Fruit fly (Drosophila melanogaster) Kc167 (cell line): ENCODE results near the gene RpS5a.

Source experiments
- Myc ChIP-seq: fragments of >200 bp; optimal IDR thresholded peaks from 2 replicates; lab custom pipeline; 2017; ENCODE audit warnings: missing external identifiers
- Sin3A ChIP-seq: fragments of >200 bp; optimal IDR thresholded peaks from 2 replicates; lab custom pipeline; 2018; ENCODE audit warnings: missing external identifiers
- h ChIP-seq: fragments of >200 bp; optimal IDR thresholded peaks from 3 replicates; lab custom pipeline; 2018; ENCODE audit warnings: missing external identifiers
- insv ChIP-seq: fragments of >200 bp; optimal IDR thresholded peaks from 3 replicates; lab custom pipeline; 2018; ENCODE audit warnings: missing external identifiers
- psq ChIP-seq: fragments of >200 bp; optimal IDR thresholded peaks from 2 replicates; lab custom pipeline; 2017; ENCODE audit warnings: missing external identifiers

DNA sequence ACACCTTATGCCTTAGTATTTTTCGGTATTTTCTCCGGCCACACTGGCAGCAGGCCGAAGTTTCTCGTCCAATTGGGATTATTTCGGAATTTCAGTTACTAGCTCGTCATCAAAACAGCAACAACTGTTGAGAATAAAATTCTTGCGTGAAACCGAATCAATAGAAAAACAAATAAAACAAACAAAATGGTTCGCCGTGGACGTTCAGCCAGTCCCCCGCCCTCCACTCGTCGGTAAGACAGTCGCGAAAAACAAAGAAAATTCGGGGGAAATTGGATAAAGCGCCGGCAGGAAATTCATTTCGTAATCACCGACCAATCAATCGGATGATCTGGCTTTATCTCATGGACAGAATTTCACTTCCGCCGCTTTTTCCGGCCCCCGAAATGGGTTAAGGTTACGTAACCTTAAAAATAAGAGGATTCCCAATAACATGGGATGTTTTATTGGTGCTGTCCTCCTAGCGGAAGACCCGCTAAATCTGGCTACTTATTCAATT, 936 bp upstream of the RpS5a start, which contains the start of gene Chchd2:
- TF ChIP-seq h = no peak
- TF ChIP-seq psq (lab: Kevin White, UChicago) = no peak
- no peak for TF ChIP-seq Myc (lab: Kevin White, UChicago)
- TF ChIP-seq Sin3A = no peak
- no peak for TF ChIP-seq insv (lab: Kevin White, UChicago)
